Fruit fly (Drosophila melanogaster) S2 (cell line): Measurements from ENCODE around the gene sba.

ENCODE experiments used
- CG8478 ChIP-seq: fragments of >200 bp; optimal IDR thresholded peaks from 2 replicates; lab custom pipeline; 2018
- CTCF ChIP-seq, 2 experiments: fragments of >200 bp; optimal IDR thresholded peaks; 2 replicates each; lab custom pipeline; 2018

dm6 chr3R:23871720-23872119 lies 51.1 kb downstream of the sba start:
- TF ChIP-seq CTCF (optimal IDR thresholded peaks at IDR 0.05; lab: Kevin White, UChicago) (no peak), CG8478 (lab: Kevin White, UChicago) (no peak)
